Worm (Caenorhabditis elegans) whole organism, L4 larva: ENCODE data around the gene sqt-2.

Experiments used
- D1046.2 ChIP-seq: fragments of 200-800 bp; sonication (Bioruptor generic); IDR thresholded peaks from 2 replicates; pipeline ENCODE4 v1.3.6; 2022; ENCODE audit warnings: missing genetic modification characterization, missing compliant biosample characterization
- T20F7.1 ChIP-seq: fragments of 200-800 bp; sonication (Bioruptor generic); optimal IDR thresholded peaks from 2 replicates; lab custom pipeline; 2018; ENCODE audit warnings: mild to moderate bottlenecking, missing genetic modification characterization, missing compliant biosample characterization
- Y105C5A.15 ChIP-seq: fragments of 200-800 bp; sonication (Bioruptor generic); IDR thresholded peaks from 2 replicates; pipeline ENCODE4 v1.3.6; 2022; ENCODE audit warnings: missing genetic modification characterization, missing compliant biosample characterization
- Y75B8A.6 ChIP-seq: fragments of 200-800 bp; sonication (Bioruptor generic); IDR thresholded peaks from 2 replicates; pipeline ENCODE4 v1.3.6; 2022; ENCODE audit warnings: missing genetic modification reagents, missing genetic modification characterization, missing compliant biosample characterization
- ZK546.5 ChIP-seq, 2 experiments: sonication (generic microtip); optimal IDR thresholded peaks; 2 replicates each; lab custom pipeline; 2017; ENCODE audit warnings: missing biosample characterization in 2 of 2, missing genetic modification characterization in 2 of 2
- aha-1 ChIP-seq: fragments of 150-350 bp; peaks from one replicate; lab custom pipeline; 2014; ENCODE audit warnings: missing biosample characterization, missing genetic modification characterization
- aly-2 ChIP-seq: sonication (generic microtip); optimal IDR thresholded peaks from 2 replicates; lab custom pipeline; 2018; ENCODE audit warnings: missing biosample characterization, missing genetic modification characterization
- arid-1 ChIP-seq: fragments of 200-800 bp; sonication (Bioruptor generic); conservative IDR thresholded peaks from 2 replicates; pipeline ENCODE4 v1.3.6; 2022; ENCODE audit warnings: missing genetic modification reagents, missing genetic modification characterization, missing compliant biosample characterization
- attf-4 ChIP-seq: sonication (generic microtip); optimal IDR thresholded peaks from 3 replicates; lab custom pipeline; 2017; ENCODE audit warnings: missing biosample characterization, missing genetic modification characterization
- ceh-20 ChIP-seq: fragments of 200-800 bp; sonication (Bioruptor generic); IDR thresholded peaks from 2 replicates; pipeline ENCODE4 v1.3.6; 2022; ENCODE audit warnings: missing genetic modification reagents, missing genetic modification characterization, missing compliant biosample characterization
- ceh-28 ChIP-seq: fragments of 150-350 bp; optimal IDR thresholded peaks from 2 replicates; lab custom pipeline; 2014; ENCODE audit warnings: missing biosample characterization, missing genetic modification reagents, missing genetic modification characterization
- ceh-32 ChIP-seq: sonication (generic microtip); optimal IDR thresholded peaks from 2 replicates; lab custom pipeline; 2016; ENCODE audit warnings: mild to moderate bottlenecking, missing genetic modification characterization, missing compliant biosample characterization; ENCODE audit not compliant: poor library complexity
- ceh-44 ChIP-seq: fragments of 200-800 bp; sonication (Bioruptor generic); IDR thresholded peaks from 2 replicates; pipeline ENCODE4 v1.3.6; 2022; ENCODE audit warnings: missing genetic modification reagents, missing genetic modification characterization, missing compliant biosample characterization
- ceh-62 ChIP-seq: sonication (generic microtip); optimal IDR thresholded peaks from 2 replicates; lab custom pipeline; 2017; ENCODE audit warnings: missing biosample characterization, missing genetic modification characterization
- ctbp-1 ChIP-seq: fragments of 200-800 bp; sonication (Bioruptor generic); IDR thresholded peaks from 2 replicates; pipeline ENCODE4 v1.3.6; 2022; ENCODE audit warnings: missing genetic modification reagents, missing genetic modification characterization, missing compliant biosample characterization
- daf-8 ChIP-seq: fragments of 200-800 bp; sonication (Bioruptor generic); IDR thresholded peaks from 2 replicates; pipeline ENCODE4 v1.3.6; 2022; ENCODE audit warnings: missing genetic modification characterization, missing compliant biosample characterization
- dmd-6 ChIP-seq: fragments of 200-800 bp; sonication (Bioruptor generic); IDR thresholded peaks from 2 replicates; pipeline ENCODE4 v1.3.6; 2022; ENCODE audit warnings: missing genetic modification reagents, missing genetic modification characterization, missing compliant biosample characterization
- dpl-1 ChIP-seq: fragments of 150-350 bp; optimal IDR thresholded peaks from 2 replicates; lab custom pipeline; 2014; ENCODE audit warnings: missing biosample characterization, missing genetic modification reagents, missing genetic modification characterization
- dve-1 ChIP-seq: sonication (generic microtip); optimal IDR thresholded peaks from 2 replicates; lab custom pipeline; 2017; ENCODE audit warnings: antibody characterized with exemption, mild to moderate bottlenecking, missing genetic modification characterization, missing compliant biosample characterization; ENCODE audit not compliant: insufficient read depth
- fkh-10 ChIP-seq: fragments of 150-350 bp; optimal IDR thresholded peaks from 2 replicates; lab custom pipeline; 2014; ENCODE audit warnings: missing biosample characterization, missing genetic modification reagents, missing genetic modification characterization
- hif-1 ChIP-seq, 2 experiments: sonication (generic microtip); optimal IDR thresholded peaks; 2 replicates each; lab custom pipeline; 2016 to 2017; ENCODE audit warnings: missing compliant biosample characterization in 2 of 2, missing genetic modification characterization in 2 of 2, missing genetic modification reagents in 2 of 2, missing genotype in 2 of 2, mild to moderate bottlenecking in 1 of 2
- hlh-11 ChIP-seq: fragments of 200-800 bp; sonication (Bioruptor generic); optimal IDR thresholded peaks from 2 replicates; lab custom pipeline; 2018; ENCODE audit warnings: mild to moderate bottlenecking, missing genetic modification characterization, missing compliant biosample characterization
- hmg-1.1 ChIP-seq: fragments of 200-800 bp; sonication (Bioruptor generic); IDR thresholded peaks from 2 replicates; pipeline ENCODE4 v1.3.6; 2022; ENCODE audit warnings: missing genetic modification reagents, missing genetic modification characterization, missing compliant biosample characterization
- lin-13 ChIP-seq: fragments of 150-350 bp; optimal IDR thresholded peaks from 2 replicates; lab custom pipeline; 2014; ENCODE audit warnings: missing biosample characterization, missing genetic modification reagents, missing genetic modification characterization
- lin-29 ChIP-seq: fragments of 200-800 bp; sonication (Bioruptor generic); IDR thresholded peaks from 2 replicates; pipeline ENCODE4 v1.3.6; 2022; ENCODE audit warnings: missing genetic modification reagents, missing genetic modification characterization, missing compliant biosample characterization
- lin-38 ChIP-seq: fragments of 200-800 bp; sonication (Bioruptor generic); IDR thresholded peaks from 2 replicates; pipeline ENCODE4 v1.3.6; 2022; ENCODE audit warnings: missing genetic modification reagents, missing genetic modification characterization, missing compliant biosample characterization
- lin-39 ChIP-seq: fragments of 150-350 bp; optimal IDR thresholded peaks from 2 replicates; lab custom pipeline; 2014; ENCODE audit warnings: missing biosample characterization, missing genetic modification reagents, missing genetic modification characterization
- lir-3 ChIP-seq: sonication (generic microtip); optimal IDR thresholded peaks from 2 replicates; lab custom pipeline; 2016; ENCODE audit warnings: mild to moderate bottlenecking, missing genetic modification characterization, missing compliant biosample characterization
- lsy-2 ChIP-seq, 2 experiments: fragments of 150-350 bp in 1 of 2; sonication (generic microtip) in 1 of 2; optimal IDR thresholded peaks; 2 replicates each; lab custom pipeline; 2014 to 2017; ENCODE audit warnings: missing biosample characterization in 2 of 2, missing genetic modification characterization in 2 of 2
- madf-9 ChIP-seq: fragments of 200-800 bp; sonication (Bioruptor generic); conservative IDR thresholded peaks from 2 replicates; pipeline ENCODE4 v1.3.6; 2022; ENCODE audit warnings: missing genetic modification reagents, missing genetic modification characterization, missing compliant biosample characterization
- mes-2 ChIP-seq: sonication (generic microtip); optimal IDR thresholded peaks from 2 replicates; lab custom pipeline; 2016; ENCODE audit warnings: missing genotype, mild to moderate bottlenecking, missing genetic modification characterization, missing compliant biosample characterization; ENCODE audit not compliant: poor library complexity, severe bottlenecking
- mxl-3 ChIP-seq: fragments of 200-800 bp; sonication (Bioruptor generic); optimal IDR thresholded peaks from 2 replicates; lab custom pipeline; 2018; ENCODE audit warnings: mild to moderate bottlenecking, missing genetic modification characterization, missing compliant biosample characterization
- nhr-102 ChIP-seq: sonication (generic microtip); optimal IDR thresholded peaks from 2 replicates; lab custom pipeline; 2016; ENCODE audit warnings: mild to moderate bottlenecking, missing genetic modification characterization, moderate library complexity, missing compliant biosample characterization
- nhr-11 ChIP-seq: fragments of 150-350 bp; optimal IDR thresholded peaks from 2 replicates; lab custom pipeline; 2014; ENCODE audit warnings: missing biosample characterization, missing genetic modification characterization
- nhr-28 ChIP-seq: fragments of 150-350 bp; optimal IDR thresholded peaks from 2 replicates; lab custom pipeline; 2014; ENCODE audit warnings: missing biosample characterization, missing genetic modification characterization
- nhr-48 ChIP-seq: sonication (generic microtip); optimal IDR thresholded peaks from 2 replicates; lab custom pipeline; 2016; ENCODE audit warnings: mild to moderate bottlenecking, missing genetic modification characterization, missing compliant biosample characterization
- nhr-6 ChIP-seq: fragments of 150-350 bp; optimal IDR thresholded peaks from 2 replicates; lab custom pipeline; 2014; ENCODE audit warnings: missing biosample characterization, missing genetic modification characterization
- pha-4 ChIP-seq, 2 experiments: fragments of 150-350 bp in 1 of 2; fragments of 200-800 bp in 1 of 2; sonication (Bioruptor generic) in 1 of 2; IDR thresholded peaks in 1 of 2; optimal IDR thresholded peaks in 1 of 2; 2 replicates each; pipeline versions ENCODE4 v1.3.6 to Lab custom; 2014 to 2022; ENCODE audit warnings: missing genetic modification characterization in 2 of 2, missing genetic modification reagents in 2 of 2, missing biosample characterization in 1 of 2, missing compliant biosample characterization in 1 of 2
- php-3 ChIP-seq: fragments of 200-800 bp; sonication (Bioruptor generic); IDR thresholded peaks from 2 replicates; pipeline ENCODE4 v1.3.6; 2022; ENCODE audit warnings: missing genetic modification reagents, missing genetic modification characterization, missing compliant biosample characterization
- rbr-2 ChIP-seq: sonication (generic microtip); optimal IDR thresholded peaks from 2 replicates; lab custom pipeline; 2016; ENCODE audit warnings: missing genotype, missing genetic modification characterization, missing compliant biosample characterization
- saeg-2 ChIP-seq: fragments of 200-800 bp; sonication (Bioruptor generic); IDR thresholded peaks from 2 replicates; pipeline ENCODE4 v1.3.6; 2022; ENCODE audit warnings: missing genetic modification reagents, missing genetic modification characterization, missing compliant biosample characterization
- sdz-12 ChIP-seq: fragments of 200-800 bp; sonication (Bioruptor generic); optimal IDR thresholded peaks from 2 replicates; lab custom pipeline; 2018; ENCODE audit warnings: mild to moderate bottlenecking, missing genetic modification characterization, missing compliant biosample characterization
- set-16 ChIP-seq: fragments of 200-800 bp; sonication (Bioruptor generic); IDR thresholded peaks from 2 replicates; pipeline ENCODE4 v1.3.6; 2022; ENCODE audit warnings: missing genetic modification reagents, missing genetic modification characterization, missing compliant biosample characterization
- spr-3 ChIP-seq: fragments of 200-800 bp; sonication (Bioruptor generic); optimal IDR thresholded peaks from 2 replicates; lab custom pipeline; 2018; ENCODE audit warnings: mild to moderate bottlenecking, missing genetic modification characterization, missing compliant biosample characterization
- tra-1 ChIP-seq: fragments of 200-800 bp; sonication (Bioruptor generic); IDR thresholded peaks from 2 replicates; pipeline ENCODE4 v1.3.6; 2022; ENCODE audit warnings: missing genetic modification reagents, missing genetic modification characterization, missing compliant biosample characterization

Gene sqt-2

ce11 chrII:11783-12182 is 11.3 kb upstream of the sqt-2 start, which contains the start of gene best-4:
best-4 (minus strand) TSS chrII:11883.
- TF ChIP-seq lin-39 (tag; lab: Kevin White, UChicago), result no peak
- no peak for TF ChIP-seq ceh-32 (tag; lab: Kevin White, UChicago)
- no peak for TF ChIP-seq mxl-3
- TF ChIP-seq, all 104 proteins: peak for 0

ce11 chrII:12685-13084 is 10.4 kb upstream of the sqt-2 start, which contains the start of gene best-3:
best-3 (plus strand) TSS chrII:12985.
- TF ChIP-seq attf-4 (no peak), ceh-62 (no peak), Y105C5A.15 (GFP tag; lab: Robert Waterston, UW) (no peak), dpl-1 (GFP tag; lab: Kevin White, UChicago) (no peak), pha-4 (GFP tag; IDR thresholded peaks at IDR 0.05; lab: Robert Waterston, UW) (no peak), pha-4 (tag; optimal IDR thresholded peaks at IDR 0.05; lab: Kevin White, UChicago) (no peak), rbr-2 (tag; lab: Kevin White, UChicago) (no peak), ceh-28 (no peak), daf-8 (GFP tag; lab: Robert Waterston, UW) (no peak), lin-38 (no peak), spr-3 (GFP tag; lab: Kevin White, UChicago) (no peak), php-3 (GFP tag; lab: Robert Waterston, UW) (no peak), ctbp-1 (GFP tag; lab: Robert Waterston, UW) (no peak), lin-29 (GFP tag; lab: Robert Waterston, UW) (no peak), dve-1 (tag; lab: Kevin White, UChicago) (no peak)

- TF ChIP-seq fkh-10 (GFP tag; lab: Kevin White, UChicago) (peak; percentile 28), dmd-6 (GFP tag; lab: Robert Waterston, UW) (peak; percentile 77), saeg-2 (GFP tag; lab: Robert Waterston, UW) (0 out of 2 replicates have a peak, but pooled peaks have one; percentile 53), arid-1 (peak; percentile 36; the same call in 1 of the 2 replicates), dpl-1 (GFP tag; lab: Kevin White, UChicago) (peak; percentile 61), php-3 (GFP tag; lab: Robert Waterston, UW) (peak; percentile 72), lsy-2 (tag; optimal IDR thresholded peaks at IDR 0.05; lab: Kevin White, UChicago) (peak; percentile 42 to 69), D1046.2 (no peak), hlh-11 (tag; lab: Kevin White, UChicago) (peak; percentile 92), hif-1 (tag; optimal IDR thresholded peaks at IDR 0.05; lab: Kevin White, UChicago) (peak; percentile 43 to 97), aly-2 (tag; lab: Kevin White, UChicago) (no peak), sdz-12 (GFP tag; lab: Kevin White, UChicago) (no peak), daf-8 (GFP tag; lab: Robert Waterston, UW) (no peak), hmg-1.1 (peak; percentile 83), mes-2 (tag; lab: Kevin White, UChicago) (peak; percentile 80), rbr-2 (tag; lab: Kevin White, UChicago) (peak; percentile 86), ZK546.5 (tag; optimal IDR thresholded peaks at IDR 0.05; lab: Kevin White, UChicago) (no peak), nhr-102 (tag; lab: Kevin White, UChicago) (peak; percentile 38), ceh-44 (GFP tag; lab: Robert Waterston, UW) (peak; percentile 16; the same call in 1 of the 2 replicates), lir-3 (tag; lab: Kevin White, UChicago) (no peak), nhr-6 (peak; percentile 48), nhr-28 (tag; lab: Kevin White, UChicago) (peak; percentile 91), set-16 (GFP tag; lab: Robert Waterston, UW) (no peak; the same call in 1 of the 2 replicates), lin-29 (GFP tag; lab: Robert Waterston, UW) (0 out of 2 replicates have a peak, but pooled peaks have one; percentile 31), madf-9 (GFP tag; lab: Robert Waterston, UW) (peak; percentile 64; the same call in 1 of the 2 replicates), lin-13 (peak; percentile 45), Y75B8A.6 (GFP tag; lab: Robert Waterston, UW) (0 out of 2 replicates have a peak, but pooled peaks have one; percentile 50), nhr-48 (tag; lab: Kevin White, UChicago) (peak; percentile 75), T20F7.1 (peak; percentile 65), ctbp-1 (GFP tag; lab: Robert Waterston, UW) (peak; percentile 69), ceh-20 (peak; percentile 82; the same call in 1 of the 2 replicates), nhr-11 (tag; lab: Kevin White, UChicago) (peak; percentile 69), tra-1 (GFP tag; lab: Robert Waterston, UW) (0 out of 2 replicates have a peak, but pooled peaks have one; percentile 52), aha-1 (tag; lab: Kevin White, UChicago) (peak; percentile 98)
Observed at ce11 chrII:18787-19186, 4.3 kb upstream of the sqt-2 start.
